Worm (Caenorhabditis elegans) whole organism, L2 larva: ENCODE data around the gene cogc-2.
A peak's percentile ranks its signal among the peaks of the same experiment; 100 is the strongest.

Experiments used
- C34F6.9 ChIP-seq: fragments of 150-350 bp; optimal IDR thresholded peaks from 2 replicates; lab custom pipeline; 2014; ENCODE audit warnings: missing biosample characterization, missing genetic modification characterization
- F13H6.1 ChIP-seq: sonication (generic microtip); optimal IDR thresholded peaks from 2 replicates; lab custom pipeline; 2016; ENCODE audit warnings: missing genetic modification characterization, missing compliant biosample characterization
- Y55F3AM.14 ChIP-seq: fragments of 200-800 bp; sonication (Bioruptor generic); optimal IDR thresholded peaks from 2 replicates; lab custom pipeline; 2018; ENCODE audit warnings: mild to moderate bottlenecking, missing genetic modification characterization, missing compliant biosample characterization
- ZK546.5 ChIP-seq: sonication (generic microtip); optimal IDR thresholded peaks from 2 replicates; lab custom pipeline; 2017; ENCODE audit warnings: missing biosample characterization, missing genetic modification characterization
- alr-1 ChIP-seq: fragments of 150-350 bp; optimal IDR thresholded peaks from 2 replicates; lab custom pipeline; 2014; ENCODE audit warnings: missing biosample characterization, missing genetic modification characterization
- ama-1 ChIP-seq: fragments of 150-350 bp; optimal IDR thresholded peaks from 2 replicates; lab custom pipeline; 2018; ENCODE audit warnings: inconsistent platforms
- blmp-1 ChIP-seq: sonication (generic microtip); optimal IDR thresholded peaks from 2 replicates; lab custom pipeline; 2017; ENCODE audit warnings: missing genetic modification characterization, mild to moderate bottlenecking, missing compliant biosample characterization, antibody characterized with exemption, moderate library complexity; ENCODE audit not compliant: insufficient read depth
- ceh-16 ChIP-seq: fragments of 150-350 bp; optimal IDR thresholded peaks from 2 replicates; lab custom pipeline; 2014; ENCODE audit warnings: missing biosample characterization, missing genetic modification characterization
- ceh-82 ChIP-seq: fragments of 150-350 bp; optimal IDR thresholded peaks from 2 replicates; lab custom pipeline; 2014; ENCODE audit warnings: missing biosample characterization, missing genetic modification characterization
- crh-2 ChIP-seq: sonication (generic microtip); optimal IDR thresholded peaks from 2 replicates; lab custom pipeline; 2017; ENCODE audit warnings: missing biosample characterization, missing genetic modification characterization
- dmd-4 ChIP-seq: sonication (generic microtip); optimal IDR thresholded peaks from 2 replicates; lab custom pipeline; 2017; ENCODE audit warnings: missing biosample characterization, missing genetic modification characterization
- egl-27 ChIP-seq: sonication (generic microtip); optimal IDR thresholded peaks from 3 replicates; lab custom pipeline; 2017; ENCODE audit warnings: missing biosample characterization, missing genetic modification reagents, missing genetic modification characterization
- elt-1 ChIP-seq: fragments of 150-350 bp; optimal IDR thresholded peaks from 2 replicates; lab custom pipeline; 2014; ENCODE audit warnings: missing biosample characterization, missing genetic modification characterization
- gmeb-1 ChIP-seq: fragments of 150-350 bp; optimal IDR thresholded peaks from 2 replicates; lab custom pipeline; 2014; ENCODE audit warnings: missing biosample characterization, missing genetic modification characterization
- lin-11 ChIP-seq: fragments of 150-350 bp; sonication (generic microtip); optimal IDR thresholded peaks from 2 replicates; lab custom pipeline; 2014; ENCODE audit warnings: missing biosample characterization, missing genetic modification characterization, inconsistent platforms, mixed read lengths
- lin-13 ChIP-seq: fragments of 150-350 bp; optimal IDR thresholded peaks from 2 replicates; lab custom pipeline; 2014; ENCODE audit warnings: missing biosample characterization, missing genetic modification reagents, missing genetic modification characterization
- lin-39 ChIP-seq: fragments of 150-350 bp; optimal IDR thresholded peaks from 2 replicates; lab custom pipeline; 2014; ENCODE audit warnings: missing biosample characterization, missing genetic modification reagents, missing genetic modification characterization
- lsy-2 ChIP-seq, 2 experiments: fragments of 150-350 bp in 1 of 2; sonication (generic microtip) in 1 of 2; optimal IDR thresholded peaks; 2 replicates each; lab custom pipeline; 2014 to 2017; ENCODE audit warnings: missing biosample characterization in 2 of 2, missing genetic modification characterization in 2 of 2
- mab-5 ChIP-seq: fragments of 150-350 bp; optimal IDR thresholded peaks from 2 replicates; lab custom pipeline; 2014; ENCODE audit warnings: missing biosample characterization, missing genetic modification characterization
- nhr-10 ChIP-seq: sonication (generic microtip); optimal IDR thresholded peaks from 2 replicates; lab custom pipeline; 2017; ENCODE audit warnings: missing biosample characterization, missing genetic modification characterization
- nhr-11 ChIP-seq: fragments of 150-350 bp; optimal IDR thresholded peaks from 2 replicates; lab custom pipeline; 2014; ENCODE audit warnings: missing biosample characterization, missing genetic modification characterization
- nhr-12 ChIP-seq: fragments of 150-350 bp; optimal IDR thresholded peaks from 2 replicates; lab custom pipeline; 2014; ENCODE audit warnings: missing biosample characterization, missing genetic modification characterization
- nhr-129 ChIP-seq: fragments of 150-350 bp; optimal IDR thresholded peaks from 2 replicates; lab custom pipeline; 2014; ENCODE audit warnings: missing biosample characterization, missing genetic modification characterization
- nhr-21 ChIP-seq: fragments of 150-350 bp; optimal IDR thresholded peaks from 2 replicates; lab custom pipeline; 2014; ENCODE audit warnings: missing biosample characterization, missing genetic modification characterization
- nhr-237 ChIP-seq: fragments of 150-350 bp; optimal IDR thresholded peaks from 2 replicates; lab custom pipeline; 2014; ENCODE audit warnings: missing biosample characterization, missing genetic modification characterization
- nhr-25 ChIP-seq: fragments of 150-350 bp; sonication (generic microtip); optimal IDR thresholded peaks from 3 replicates; lab custom pipeline; 2014; ENCODE audit warnings: missing biosample characterization, missing genetic modification characterization
- peb-1 ChIP-seq: fragments of 150-350 bp; optimal IDR thresholded peaks from 2 replicates; lab custom pipeline; 2014; ENCODE audit warnings: missing biosample characterization, missing genetic modification characterization
- sem-4 ChIP-seq: fragments of 150-350 bp; optimal IDR thresholded peaks from 2 replicates; lab custom pipeline; 2014; ENCODE audit warnings: missing biosample characterization, missing genetic modification reagents, missing genetic modification characterization
- skn-1 ChIP-seq: sonication (generic microtip); optimal IDR thresholded peaks from 2 replicates; lab custom pipeline; 2017; ENCODE audit warnings: missing biosample characterization, missing genetic modification characterization
- sma-3 ChIP-seq: sonication (generic microtip); optimal IDR thresholded peaks from 2 replicates; lab custom pipeline; 2016; ENCODE audit warnings: missing genetic modification reagents, missing genetic modification characterization, missing compliant biosample characterization
- sma-9 ChIP-seq, 2 experiments: fragments of 150-350 bp in 1 of 2; sonication (generic microtip) in 1 of 2; optimal IDR thresholded peaks; 2 replicates each; lab custom pipeline; 2014 to 2016; ENCODE audit warnings: missing genetic modification characterization in 2 of 2, mild to moderate bottlenecking in 1 of 2, missing biosample characterization in 1 of 2, missing compliant biosample characterization in 1 of 2, missing genetic modification reagents in 1 of 2, moderate library complexity in 1 of 2
- snpc-4 ChIP-seq: fragments of 150-350 bp; optimal IDR thresholded peaks from 2 replicates; lab custom pipeline; 2014; ENCODE audit warnings: missing biosample characterization, missing genetic modification characterization
- unc-39 ChIP-seq: fragments of 150-350 bp; optimal IDR thresholded peaks from 2 replicates; lab custom pipeline; 2014; ENCODE audit warnings: missing biosample characterization, missing genetic modification characterization
- unc-55 ChIP-seq: fragments of 150-350 bp; sonication (generic microtip); optimal IDR thresholded peaks from 3 replicates; lab custom pipeline; 2014; ENCODE audit warnings: missing biosample characterization, missing genetic modification reagents, missing genetic modification characterization
- unc-62 ChIP-seq: fragments of 150-350 bp; optimal IDR thresholded peaks from 2 replicates; lab custom pipeline; 2014; ENCODE audit warnings: missing biosample characterization, missing genetic modification reagents, missing genetic modification characterization
- zag-1 ChIP-seq: fragments of 150-350 bp; optimal IDR thresholded peaks from 2 replicates; lab custom pipeline; 2014; ENCODE audit warnings: missing biosample characterization, missing genetic modification characterization
- ztf-1 ChIP-seq: fragments of 200-800 bp; sonication (Bioruptor generic); conservative IDR thresholded peaks from 2 replicates; pipeline ENCODE4 v1.3.6; 2022; ENCODE audit warnings: missing genetic modification characterization, missing compliant biosample characterization
- ztf-11 ChIP-seq: sonication (generic microtip); optimal IDR thresholded peaks from 2 replicates; lab custom pipeline; 2017; ENCODE audit warnings: missing biosample characterization, missing genetic modification characterization
- ztf-4 ChIP-seq: fragments of 150-350 bp; optimal IDR thresholded peaks from 2 replicates; lab custom pipeline; 2014; ENCODE audit warnings: missing biosample characterization, missing genetic modification characterization

cogc-2 gene

DNA sequence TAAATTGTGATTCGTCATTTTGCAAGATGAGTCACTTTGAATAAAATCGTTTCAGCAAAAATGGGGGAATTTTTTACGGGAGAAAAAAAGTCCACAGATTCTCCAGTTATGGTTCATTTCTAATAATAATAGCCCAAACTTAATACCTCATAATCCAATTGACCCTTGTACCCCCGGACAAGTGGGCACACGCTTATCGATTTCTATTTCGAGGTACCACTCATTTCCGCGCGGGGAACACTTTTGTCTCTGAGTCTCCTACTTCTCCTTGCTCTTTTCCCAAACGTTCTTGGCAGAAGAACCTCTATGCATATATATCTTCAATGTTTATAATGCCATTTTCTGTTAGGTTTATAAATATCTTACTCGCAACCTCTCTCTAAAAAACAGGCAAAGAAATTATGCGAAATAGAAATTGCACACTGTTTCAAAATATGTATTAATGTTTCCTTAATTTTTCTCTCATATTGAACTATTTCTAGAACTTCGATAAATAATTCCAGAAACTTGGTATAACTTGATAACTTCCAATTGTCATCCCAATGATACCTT, 22.2 kb downstream of the cogc-2 start, which contains the start of gene gldi-4:
Gene gldi-4 (plus strand): TSS at position 502 of the 552 bp plus-strand sequence.
- no peak for TF ChIP-seq ztf-1 (GFP tag; lab: Robert Waterston, UW)
- no peak for TF ChIP-seq lin-13 (GFP tag; lab: Kevin White, UChicago)
- no peak for TF ChIP-seq mab-5
- no peak for TF ChIP-seq snpc-4 (tag; lab: Kevin White, UChicago)
- no peak for TF ChIP-seq ama-1 (lab: Kevin White, UChicago)
- TF ChIP-seq sma-3 (GFP tag; lab: Kevin White, UChicago), result no peak
- no peak for TF ChIP-seq F13H6.1 (tag; lab: Kevin White, UChicago)
- TF ChIP-seq, all 48 proteins: peak for 0

DNA sequence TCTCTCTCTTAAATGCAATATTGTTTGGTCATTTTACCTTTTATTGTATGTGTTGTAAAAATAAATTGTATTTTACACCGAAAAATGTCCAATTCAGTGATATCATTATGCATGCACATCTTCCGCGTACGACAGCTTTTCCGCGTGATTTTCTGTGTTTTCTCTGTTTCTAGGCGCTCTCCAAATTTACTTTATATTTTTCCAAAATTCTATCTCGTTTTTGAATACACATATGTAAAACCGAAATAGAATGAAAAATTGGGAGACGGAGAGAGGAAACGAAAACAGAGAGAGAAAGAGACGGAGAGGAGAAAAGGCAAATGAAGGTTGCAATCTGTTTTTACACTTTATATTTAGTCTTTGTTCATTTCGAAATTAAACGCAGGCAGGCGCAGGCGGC, 22.9 kb downstream of the cogc-2 start:
- TF ChIP-seq nhr-21 (tag; lab: Kevin White, UChicago), result no peak
- TF ChIP-seq nhr-237 (tag; lab: Kevin White, UChicago), result no peak
- TF ChIP-seq ztf-11 (tag; lab: Kevin White, UChicago), result no peak
- no peak for TF ChIP-seq Y55F3AM.14
- TF ChIP-seq mab-5, result no peak
- TF ChIP-seq lin-13 (GFP tag; lab: Kevin White, UChicago), result no peak
- no peak for TF ChIP-seq nhr-12 (tag; lab: Kevin White, UChicago)
- TF ChIP-seq F13H6.1 (tag; lab: Kevin White, UChicago), result peak; percentile 22
- TF ChIP-seq unc-39 (tag; lab: Kevin White, UChicago), result no peak
- no peak for TF ChIP-seq sma-3 (GFP tag; lab: Kevin White, UChicago)
- no peak for TF ChIP-seq nhr-11 (tag; lab: Kevin White, UChicago)
- TF ChIP-seq egl-27, result no peak
- no peak for TF ChIP-seq snpc-4 (tag; lab: Kevin White, UChicago)
- no peak for TF ChIP-seq lin-11 (tag; lab: Kevin White, UChicago)
- TF ChIP-seq ceh-16 (tag; lab: Kevin White, UChicago), result no peak
- TF ChIP-seq unc-55 (GFP tag; lab: Kevin White, UChicago), result peak; percentile 71
- no peak for TF ChIP-seq ceh-82
- peak in 1 of 2 experiments; percentile 63 for TF ChIP-seq lsy-2 (tag; optimal IDR thresholded peaks at IDR 0.05; lab: Kevin White, UChicago)
- TF ChIP-seq alr-1 (tag; lab: Kevin White, UChicago), result no peak
- peak; percentile 24 for TF ChIP-seq gmeb-1 (tag; lab: Kevin White, UChicago)
- no peak for TF ChIP-seq peb-1 (tag; lab: Kevin White, UChicago)
- TF ChIP-seq sem-4, result no peak
- TF ChIP-seq crh-2 (tag; lab: Kevin White, UChicago), result peak; percentile 58
- no peak for TF ChIP-seq ZK546.5 (tag; lab: Kevin White, UChicago)
- no peak for TF ChIP-seq elt-1 (tag; lab: Kevin White, UChicago)
- TF ChIP-seq ama-1 (lab: Kevin White, UChicago), result peak; percentile 2
- peak; percentile 88 for TF ChIP-seq C34F6.9 (tag; lab: Kevin White, UChicago)
- no peak for TF ChIP-seq lin-39 (tag; lab: Kevin White, UChicago)
- no peak for TF ChIP-seq nhr-10
- peak; percentile 64 for TF ChIP-seq nhr-129 (tag; lab: Kevin White, UChicago)
- TF ChIP-seq zag-1, result no peak
- peak; percentile 63 for TF ChIP-seq nhr-25 (tag; lab: Kevin White, UChicago)
- peak; percentile 16 for TF ChIP-seq skn-1 (tag; lab: Kevin White, UChicago)
- TF ChIP-seq ztf-4, result no peak
- TF ChIP-seq dmd-4 (tag; lab: Kevin White, UChicago), result no peak
- peak; percentile 77 for TF ChIP-seq sma-9 (GFP tag; optimal IDR thresholded peaks at IDR 0.05; lab: Kevin White, UChicago)
- no peak for TF ChIP-seq sma-9 (tag; optimal IDR thresholded peaks at IDR 0.05; lab: Kevin White, UChicago)
- TF ChIP-seq blmp-1 (tag; lab: Kevin White, UChicago), result no peak
- no peak for TF ChIP-seq unc-62 (GFP tag; lab: Kevin White, UChicago)
- TF ChIP-seq, all 48 proteins: peak for 11
